Fruit fly (Drosophila melanogaster): ENCODE data around the gene CG31038.

Gene CG31038

DNA sequence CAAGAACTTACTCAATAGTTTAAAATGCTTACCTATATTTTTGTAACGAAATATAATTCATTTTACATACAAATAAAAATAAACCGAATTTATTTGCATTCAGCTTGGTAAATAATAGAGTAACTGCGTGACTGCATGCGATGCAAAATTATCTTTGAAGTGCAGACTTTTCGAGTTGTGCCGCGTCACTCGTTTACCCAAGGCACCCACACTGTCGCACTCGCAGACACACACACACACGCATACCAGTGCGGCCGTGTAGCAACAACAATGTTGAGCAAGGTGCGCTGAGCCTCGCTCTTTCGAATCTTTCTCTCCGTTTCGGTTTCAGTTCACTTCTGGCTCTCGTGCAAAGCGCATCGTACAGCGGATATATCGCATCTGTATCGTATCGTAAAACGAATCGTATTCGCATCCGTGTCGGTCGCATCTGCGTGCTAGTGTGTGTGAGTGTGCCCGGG lies at the start of gene CG31038:
CG31038 (plus strand) TSS at position 327 of the 461 bp plus-strand sequence.
- TF ChIP-seq h (optimal IDR thresholded peaks at IDR 0.05) (no peak), Sin3A (optimal IDR thresholded peaks at IDR 0.05) (no peak)

DNA sequence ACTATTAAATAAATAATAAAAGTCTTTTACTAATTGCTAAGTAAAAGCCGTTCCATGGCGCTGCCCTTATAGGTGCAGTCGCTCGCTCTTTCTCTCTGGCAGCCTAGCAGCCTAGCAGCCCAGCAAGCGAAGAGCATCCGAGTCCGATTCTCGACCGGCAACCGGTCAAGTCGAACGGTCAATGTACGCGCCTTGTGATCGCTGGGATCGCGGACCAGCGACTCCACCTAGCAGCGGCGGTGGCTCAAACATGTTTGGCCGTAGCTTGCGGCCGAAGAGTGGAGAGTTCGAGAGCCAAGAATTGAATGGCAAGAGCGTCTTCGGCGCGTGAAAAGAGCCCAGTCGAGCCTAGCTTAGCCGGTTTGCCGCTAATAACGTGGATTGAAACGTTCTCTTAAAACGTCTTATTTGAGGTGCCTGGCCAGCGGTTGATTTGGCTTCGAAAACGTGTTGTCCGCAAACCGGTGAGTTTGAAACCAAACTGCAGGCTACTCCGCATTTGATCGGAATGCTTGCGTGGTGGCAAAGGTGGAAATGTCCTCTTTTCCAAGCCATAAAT lies 47.6 kb upstream of the CG31038 start:
- TF ChIP-seq h (optimal IDR thresholded peaks at IDR 0.05) (no peak), insv (optimal IDR thresholded peaks at IDR 0.05) (no peak), ttk (optimal IDR thresholded peaks at IDR 0.05) (no peak), psq (optimal IDR thresholded peaks at IDR 0.05) (no peak), Sin3A (optimal IDR thresholded peaks at IDR 0.05) (no peak), Myc (optimal IDR thresholded peaks at IDR 0.05) (no peak)

DNA sequence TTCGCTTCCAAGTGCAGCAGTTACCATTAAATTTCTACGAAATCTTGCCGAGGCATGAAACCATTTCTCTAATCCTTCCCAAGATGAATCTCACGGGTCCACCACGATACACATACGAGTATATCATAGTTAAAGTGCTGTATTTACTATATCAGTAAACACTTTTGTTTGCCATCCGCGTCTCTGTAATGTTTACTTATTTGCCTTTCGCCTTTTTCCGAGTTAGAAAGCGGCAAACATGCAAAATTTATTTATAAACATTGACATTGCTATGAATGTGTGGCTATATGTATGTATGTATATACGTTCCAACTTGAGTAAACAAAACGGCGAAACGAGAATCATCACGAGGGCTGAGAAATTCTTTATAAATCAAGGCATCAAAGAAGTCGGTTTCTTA lies 45.9 kb upstream of the CG31038 start:
- TF ChIP-seq ttk (optimal IDR thresholded peaks at IDR 0.05) (no peak), Sin3A (optimal IDR thresholded peaks at IDR 0.05) (no peak), Myc (optimal IDR thresholded peaks at IDR 0.05) (no peak), psq (optimal IDR thresholded peaks at IDR 0.05) (no peak), insv (optimal IDR thresholded peaks at IDR 0.05) (no peak), h (optimal IDR thresholded peaks at IDR 0.05) (no peak)

DNA sequence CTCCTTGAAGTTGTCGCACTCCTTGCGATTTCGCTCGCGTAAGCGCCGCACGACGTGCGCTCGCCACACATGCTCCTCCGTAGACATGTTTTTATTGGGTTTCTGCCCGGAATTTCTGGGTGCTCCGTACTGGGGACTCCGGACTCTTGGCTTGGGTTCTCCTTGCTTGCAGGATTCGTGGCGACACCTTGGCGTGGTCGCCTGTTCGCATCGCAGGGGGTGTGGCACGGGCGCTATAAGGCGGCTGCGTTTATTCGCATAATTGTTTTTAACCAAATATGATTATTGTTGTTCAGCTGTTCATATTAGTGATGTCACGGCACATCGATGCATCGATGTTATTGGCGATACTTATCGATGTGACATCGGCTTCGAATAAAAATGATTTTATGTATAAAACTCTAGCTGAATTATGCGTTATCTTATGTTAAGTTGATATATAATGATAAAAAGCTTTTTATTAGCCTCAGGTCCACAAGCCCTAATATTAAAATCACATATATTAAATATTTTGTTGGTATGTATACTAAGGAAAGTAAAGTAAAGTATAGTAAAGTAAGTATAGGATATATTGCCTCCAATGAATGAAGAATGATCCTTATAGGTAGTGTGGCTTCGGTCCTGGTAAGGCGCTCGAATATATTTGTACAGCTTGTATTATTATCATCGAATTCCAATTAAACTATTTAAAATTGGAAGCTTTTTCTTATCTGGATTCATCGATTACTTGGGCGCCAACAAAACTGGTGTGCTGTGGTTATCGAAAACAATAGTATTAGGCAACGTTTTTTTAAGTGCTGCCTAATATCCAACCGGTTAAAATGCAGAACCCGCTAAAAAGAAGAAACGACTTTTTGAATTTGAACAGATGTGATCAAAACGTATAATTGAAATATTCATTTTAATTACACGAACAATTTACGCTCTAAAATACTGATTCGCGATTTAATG lies 41.8 kb upstream of the CG31038 start, which contains the start of gene Atg16:
Atg16 (minus strand) TSS at position 343 of the 951 bp plus-strand sequence.
- no peak for TF ChIP-seq Sin3A (optimal IDR thresholded peaks at IDR 0.05)
- TF ChIP-seq psq (optimal IDR thresholded peaks at IDR 0.05): no peak
- TF ChIP-seq Myc (optimal IDR thresholded peaks at IDR 0.05): no peak
- TF ChIP-seq insv (optimal IDR thresholded peaks at IDR 0.05): no peak
- TF ChIP-seq h (optimal IDR thresholded peaks at IDR 0.05): no peak
- no peak for TF ChIP-seq ttk (optimal IDR thresholded peaks at IDR 0.05)

DNA sequence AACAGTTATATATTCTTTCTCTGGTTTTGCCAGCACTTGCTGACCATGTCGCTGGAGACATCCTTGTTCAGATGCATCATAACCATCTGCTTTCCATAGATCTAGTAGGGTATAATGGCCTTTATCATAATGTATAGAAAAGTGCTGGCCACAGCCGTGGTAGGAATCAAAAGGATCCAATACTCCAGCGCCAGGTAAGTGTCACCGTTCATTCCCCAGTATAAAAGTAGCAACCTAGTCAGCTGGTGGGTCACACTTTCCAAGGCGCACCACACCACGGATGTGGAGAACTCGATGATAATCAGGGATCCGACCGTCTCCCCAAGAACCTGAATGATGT lies 41.2 kb upstream of the CG31038 start, which contains the start of gene Prtl99C:
Prtl99C (plus strand) TSS at position 241 of the 340 bp plus-strand sequence.
- no peak for TF ChIP-seq h (optimal IDR thresholded peaks at IDR 0.05)
- no peak for TF ChIP-seq Sin3A (optimal IDR thresholded peaks at IDR 0.05)
- no peak for TF ChIP-seq psq (optimal IDR thresholded peaks at IDR 0.05)
- no peak for TF ChIP-seq ttk (optimal IDR thresholded peaks at IDR 0.05)
- no peak for TF ChIP-seq insv (optimal IDR thresholded peaks at IDR 0.05)
- no peak for TF ChIP-seq Myc (optimal IDR thresholded peaks at IDR 0.05)

DNA sequence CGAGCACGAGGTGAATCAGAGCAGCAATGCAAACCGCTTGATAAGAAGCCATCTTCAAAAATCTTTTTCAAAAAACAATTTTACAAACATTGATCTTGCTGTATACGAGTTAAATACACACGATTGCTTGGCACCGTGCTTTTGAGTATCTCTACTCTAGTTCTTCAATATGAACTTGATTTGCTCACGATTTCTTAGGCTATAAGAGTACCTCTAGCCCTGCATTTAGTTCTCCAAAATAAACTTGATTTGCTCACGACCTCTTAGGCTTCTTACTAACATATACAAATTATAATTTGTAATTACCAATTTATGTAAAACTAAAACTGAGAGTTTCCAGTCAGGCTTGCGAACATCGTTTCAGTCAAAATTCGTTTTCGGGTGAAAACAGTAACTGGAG lies 40.7 kb upstream of the CG31038 start, which contains the start of gene CG42592:
CG42592 (minus strand) TSS at position 101 of the 400 bp plus-strand sequence.
- TF ChIP-seq h (optimal IDR thresholded peaks at IDR 0.05): no peak
- no peak for TF ChIP-seq ttk (optimal IDR thresholded peaks at IDR 0.05)
- no peak for TF ChIP-seq Myc (optimal IDR thresholded peaks at IDR 0.05)
- TF ChIP-seq psq (optimal IDR thresholded peaks at IDR 0.05): no peak
- TF ChIP-seq Sin3A (optimal IDR thresholded peaks at IDR 0.05): no peak
- no peak for TF ChIP-seq insv (optimal IDR thresholded peaks at IDR 0.05)

DNA sequence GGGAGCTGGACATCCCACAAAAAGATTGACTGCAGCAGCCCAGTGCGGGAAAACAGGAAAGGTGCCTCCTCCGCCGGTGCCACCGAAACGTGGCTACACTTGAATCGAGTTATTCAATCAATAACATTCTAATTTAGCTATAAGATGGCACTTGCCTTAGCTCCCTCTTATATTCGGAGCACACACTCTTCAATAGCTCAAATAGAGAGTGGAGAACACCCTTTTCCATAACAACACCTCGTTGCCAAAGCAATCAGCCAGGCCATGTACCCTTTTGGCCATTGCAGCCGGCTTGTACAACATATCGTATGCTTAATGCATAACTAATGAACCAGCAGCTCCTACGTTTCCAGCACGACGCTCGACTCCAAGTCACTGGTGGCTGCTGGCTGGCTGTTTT lies 39.1 kb upstream of the CG31038 start:
- TF ChIP-seq h (optimal IDR thresholded peaks at IDR 0.05) (no peak), Sin3A (optimal IDR thresholded peaks at IDR 0.05) (no peak), psq (optimal IDR thresholded peaks at IDR 0.05) (no peak), ttk (optimal IDR thresholded peaks at IDR 0.05) (no peak), insv (optimal IDR thresholded peaks at IDR 0.05) (no peak), Myc (optimal IDR thresholded peaks at IDR 0.05) (no peak)

DNA sequence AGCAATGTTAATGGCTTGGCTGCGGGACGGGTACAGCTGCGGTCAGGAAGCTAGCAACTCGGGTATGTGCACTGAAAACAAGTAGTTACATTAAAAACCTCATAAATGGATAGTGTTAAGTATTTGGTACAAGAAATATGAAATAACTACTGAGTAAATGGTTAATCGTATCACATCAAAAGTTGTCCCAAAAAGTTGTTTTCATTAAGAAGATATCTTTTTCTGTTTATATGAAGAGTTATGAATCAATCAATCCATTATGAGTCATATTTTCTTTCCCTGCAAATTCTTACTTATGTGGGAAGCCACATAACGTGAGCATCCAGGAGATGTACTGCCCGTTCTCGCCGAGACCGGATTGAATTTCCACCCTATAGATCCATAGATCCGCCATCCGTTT lies 38.1 kb upstream of the CG31038 start:
- TF ChIP-seq insv (optimal IDR thresholded peaks at IDR 0.05) (no peak), Sin3A (optimal IDR thresholded peaks at IDR 0.05) (no peak), Myc (optimal IDR thresholded peaks at IDR 0.05) (no peak), ttk (optimal IDR thresholded peaks at IDR 0.05) (no peak), psq (optimal IDR thresholded peaks at IDR 0.05) (no peak), h (optimal IDR thresholded peaks at IDR 0.05) (no peak)

DNA sequence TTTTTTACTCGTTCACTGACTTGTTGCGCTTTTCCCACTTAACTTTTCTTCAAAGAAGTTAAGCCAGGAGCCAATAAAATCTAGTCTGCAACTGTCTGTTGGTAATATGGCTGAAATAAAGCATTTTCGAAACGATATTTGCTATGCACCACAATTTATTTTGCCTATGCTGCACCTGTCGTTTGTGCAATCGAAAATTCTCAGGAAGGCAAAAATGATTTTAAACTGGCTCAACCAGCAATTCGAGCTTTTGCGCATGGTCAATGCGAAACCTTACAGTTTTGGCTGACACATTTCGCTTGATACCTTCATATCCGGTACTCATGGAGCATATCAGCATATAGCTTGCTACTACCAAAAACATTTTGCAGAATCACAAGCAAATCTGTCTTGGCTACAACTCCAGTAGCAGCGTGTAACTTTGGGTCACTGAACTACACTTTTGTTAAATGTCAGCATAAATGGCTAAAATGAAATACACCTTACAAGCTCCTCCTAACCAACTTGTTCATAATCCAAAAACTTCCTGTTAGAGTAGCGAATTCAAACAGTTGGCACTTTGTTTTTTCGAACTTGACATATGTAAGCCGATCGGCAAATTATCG lies 37.0 kb upstream of the CG31038 start:
- TF ChIP-seq ttk (optimal IDR thresholded peaks at IDR 0.05) (no peak), h (optimal IDR thresholded peaks at IDR 0.05) (no peak), psq (optimal IDR thresholded peaks at IDR 0.05) (no peak), Sin3A (optimal IDR thresholded peaks at IDR 0.05) (no peak), insv (optimal IDR thresholded peaks at IDR 0.05) (no peak), Myc (optimal IDR thresholded peaks at IDR 0.05) (no peak)

DNA sequence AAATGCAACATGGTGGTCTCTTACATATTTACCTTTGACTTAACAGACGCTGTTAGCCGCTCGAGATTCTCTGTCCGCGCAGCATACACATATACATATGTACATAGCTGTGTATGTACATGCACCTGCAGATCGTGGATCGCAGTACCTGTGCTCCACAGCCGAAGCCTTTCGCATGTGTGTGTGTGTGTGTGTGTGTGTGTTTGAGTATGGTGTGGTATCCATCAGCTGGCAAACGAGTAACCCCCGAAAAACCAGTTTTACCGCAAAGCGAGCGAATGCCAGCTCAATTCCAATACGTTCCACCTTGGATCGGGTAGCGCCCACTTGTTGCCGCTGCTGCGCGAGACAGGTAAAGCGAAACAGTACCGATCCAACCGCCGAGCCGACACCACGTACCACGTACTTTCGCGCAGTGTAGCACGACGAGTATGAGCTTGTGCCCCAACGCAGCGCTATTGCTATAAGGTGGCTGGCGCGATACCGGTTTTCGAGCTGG lies 35.5 kb upstream of the CG31038 start, which contains the start of gene Cad99C:
Cad99C (plus strand) TSS at position 365 of the 499 bp plus-strand sequence.
- TF ChIP-seq Sin3A (optimal IDR thresholded peaks at IDR 0.05): no peak
- no peak for TF ChIP-seq Myc (optimal IDR thresholded peaks at IDR 0.05)
- TF ChIP-seq ttk (optimal IDR thresholded peaks at IDR 0.05): no peak
- TF ChIP-seq h (optimal IDR thresholded peaks at IDR 0.05): no peak
- TF ChIP-seq insv (optimal IDR thresholded peaks at IDR 0.05): no peak
- no peak for TF ChIP-seq psq (optimal IDR thresholded peaks at IDR 0.05)

DNA sequence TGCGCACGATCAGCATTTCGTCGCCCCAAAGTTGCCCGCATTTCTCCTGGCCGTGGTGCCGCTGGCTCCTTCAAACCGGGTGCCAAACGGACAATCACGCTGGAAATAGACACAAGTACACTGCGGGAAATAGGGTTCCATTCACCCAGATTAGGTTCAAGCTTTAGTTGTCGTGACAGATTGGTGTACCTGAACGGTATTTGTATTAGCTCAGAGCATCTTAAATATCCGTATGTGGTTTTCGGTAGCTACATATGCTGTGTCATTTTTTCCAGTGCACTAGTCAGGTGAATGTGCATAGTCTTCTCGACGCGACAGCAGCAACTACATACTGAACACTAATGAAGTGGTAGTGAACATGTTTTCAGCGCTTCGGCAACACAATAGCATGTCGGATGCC lies 29.7 kb upstream of the CG31038 start:
- TF ChIP-seq h (optimal IDR thresholded peaks at IDR 0.05) (no peak), psq (optimal IDR thresholded peaks at IDR 0.05) (no peak), Myc (optimal IDR thresholded peaks at IDR 0.05) (no peak)

DNA sequence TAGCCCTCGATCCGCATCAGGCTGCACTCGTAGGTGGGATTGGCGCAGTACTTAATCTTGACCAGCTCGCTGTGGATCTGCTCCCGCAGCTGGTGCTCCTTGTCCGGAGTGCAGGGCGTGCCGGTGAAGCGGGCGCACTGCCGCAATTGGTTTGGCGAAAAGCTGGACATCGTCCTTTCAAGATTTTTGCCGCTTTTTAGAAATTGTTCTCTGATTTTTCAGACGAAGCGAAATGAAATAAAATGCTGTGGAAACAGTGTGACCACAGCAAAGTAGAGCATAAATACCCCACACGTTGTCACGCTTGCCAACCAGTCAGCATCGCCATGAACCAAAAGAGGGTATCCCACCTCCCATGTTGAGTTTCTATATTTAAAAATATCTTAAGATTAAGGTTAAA lies 19.6 kb upstream of the CG31038 start, which contains the start of gene dgt1:
dgt1 (minus strand) TSS at position 264 of the 400 bp plus-strand sequence.
- TF ChIP-seq psq (optimal IDR thresholded peaks at IDR 0.05) (no peak), ttk (optimal IDR thresholded peaks at IDR 0.05) (no peak), insv (optimal IDR thresholded peaks at IDR 0.05) (no peak), Myc (optimal IDR thresholded peaks at IDR 0.05) (no peak), h (optimal IDR thresholded peaks at IDR 0.05) (no peak)

All from Kc167 (cell line).